Fruit fly (Drosophila melanogaster) whole organism, embryonic: ENCODE results near the gene Ns4.

ENCODE experiments used
- BtbVII ChIP-seq: fragments of 200-800 bp; sonication (Bioruptor generic); optimal IDR thresholded peaks from 3 replicates; lab custom pipeline; 2017; ENCODE audit warnings: missing biosample characterization, mild to moderate bottlenecking, missing genetic modification characterization
- CG10321 ChIP-seq: fragments of 200-800 bp; sonication (Bioruptor generic); IDR thresholded peaks from 2 replicates; pipeline ENCODE4 v1.3.6; 2022; ENCODE audit warnings: missing biosample characterization, missing genetic modification characterization
- CG10366 ChIP-seq: fragments of 200-800 bp; sonication (Bioruptor generic); IDR thresholded peaks from 2 replicates; pipeline ENCODE4 v1.3.6; 2022; ENCODE audit warnings: missing biosample characterization, missing genetic modification characterization
- CG10462 ChIP-seq: fragments of 200-800 bp; sonication (Bioruptor generic); optimal IDR thresholded peaks from 2 replicates; lab custom pipeline; 2016; ENCODE audit warnings: missing biosample characterization, missing genetic modification characterization
- CG10565 ChIP-seq: fragments of 200-800 bp; sonication (Bioruptor generic); optimal IDR thresholded peaks from 3 replicates; lab custom pipeline; 2016; ENCODE audit warnings: missing biosample characterization, mild to moderate bottlenecking, missing genetic modification characterization
- CG11085 ChIP-seq: fragments of 200-800 bp; sonication (Bioruptor generic); IDR thresholded peaks from 2 replicates; pipeline ENCODE4 v1.3.6; 2022; ENCODE audit warnings: missing biosample characterization, missing genetic modification characterization
- CG18011 ChIP-seq: fragments of 200-800 bp; sonication (Bioruptor generic); optimal IDR thresholded peaks from 2 replicates; lab custom pipeline; 2017; ENCODE audit warnings: missing biosample characterization, missing genetic modification characterization, mild to moderate bottlenecking, moderate library complexity, missing genotype
- CG1832 ChIP-seq: fragments of 200-800 bp; sonication (Bioruptor generic); optimal IDR thresholded peaks from 2 replicates; lab custom pipeline; 2017; ENCODE audit warnings: missing biosample characterization, mild to moderate bottlenecking, missing genetic modification characterization, inconsistent platforms
- CG18599 ChIP-seq: fragments of 200-800 bp; sonication (Bioruptor generic); optimal IDR thresholded peaks from 3 replicates; lab custom pipeline; 2017; ENCODE audit warnings: missing biosample characterization, missing genetic modification characterization, mild to moderate bottlenecking, moderate library complexity, missing genetic modification reagents
- CG2678 ChIP-seq: fragments of 200-800 bp; sonication (Bioruptor generic); optimal IDR thresholded peaks from 3 replicates; lab custom pipeline; 2019; ENCODE audit warnings: missing biosample characterization, mild to moderate bottlenecking, missing genetic modification characterization, moderate library complexity
- CG34224 ChIP-seq: fragments of 200-800 bp; sonication (Bioruptor generic); IDR thresholded peaks from 3 replicates; pipeline ENCODE4 v1.3.6; 2022; ENCODE audit warnings: missing biosample characterization, missing genetic modification characterization; ENCODE audit not compliant: partially characterized antibody
- CG5180 ChIP-seq: fragments of 200-800 bp; sonication (Bioruptor generic); optimal IDR thresholded peaks from 3 replicates; lab custom pipeline; 2017; ENCODE audit warnings: missing biosample characterization, missing genetic modification characterization, mild to moderate bottlenecking, moderate library complexity, missing genetic modification reagents
- CG7372 ChIP-seq: fragments of 200-800 bp; sonication (Bioruptor generic); IDR thresholded peaks from 2 replicates; pipeline ENCODE4 v1.3.6; 2022; ENCODE audit warnings: missing biosample characterization, missing genetic modification characterization
- CG7556 ChIP-seq: fragments of 200-800 bp; sonication (Bioruptor generic); optimal IDR thresholded peaks from 2 replicates; lab custom pipeline; 2017; ENCODE audit warnings: missing biosample characterization, mild to moderate bottlenecking, missing genetic modification characterization
- D ChIP-seq, 2 experiments: fragments of 200-800 bp in 1 of 2; fragments of >200 bp in 1 of 2; sonication (Bioruptor generic) in 1 of 2; optimal IDR thresholded peaks; 2 replicates in 1 of 2; 3 replicates in 1 of 2; lab custom pipeline; 2017; ENCODE audit warnings: mild to moderate bottlenecking in 1 of 2, missing biosample characterization in 1 of 2, missing genetic modification characterization in 1 of 2, missing genetic modification reagents in 1 of 2
- GATAe ChIP-seq: fragments of 200-800 bp; sonication (Bioruptor generic); conservative IDR thresholded peaks from 2 replicates; pipeline ENCODE4 v1.3.6; 2022; ENCODE audit warnings: missing biosample characterization, missing genetic modification characterization
- HmgZ ChIP-seq: fragments of 200-800 bp; sonication (Bioruptor generic); optimal IDR thresholded peaks from 2 replicates; lab custom pipeline; 2018; ENCODE audit warnings: missing biosample characterization, mild to moderate bottlenecking, missing genetic modification characterization
- Hr78 ChIP-seq, 2 experiments: fragments of 200-800 bp in 1 of 2; fragments of >200 bp in 1 of 2; sonication (Bioruptor generic) in 1 of 2; optimal IDR thresholded peaks; 2 replicates each; lab custom pipeline; 2017 to 2019; ENCODE audit warnings: missing biosample characterization in 2 of 2, missing genetic modification characterization in 2 of 2, mild to moderate bottlenecking in 1 of 2, moderate library complexity in 1 of 2
- Hsf ChIP-seq: fragments of 200-800 bp; sonication (Bioruptor generic); optimal IDR thresholded peaks from 3 replicates; lab custom pipeline; 2016; ENCODE audit warnings: missing biosample characterization, missing genetic modification characterization
- Med ChIP-seq: fragments of 200-800 bp; sonication (Bioruptor generic); peaks from one replicate; lab custom pipeline; 2016; ENCODE audit warnings: missing biosample characterization, missing genetic modification characterization, mild to moderate bottlenecking, inconsistent platforms, moderate library complexity
- Nf-YB ChIP-seq: fragments of 200-800 bp; sonication (Bioruptor generic); optimal IDR thresholded peaks from 3 replicates; lab custom pipeline; 2019; ENCODE audit warnings: missing biosample characterization, mild to moderate bottlenecking, missing genetic modification characterization, moderate library complexity
- Nf-YC ChIP-seq: fragments of 200-800 bp; optimal IDR thresholded peaks from 3 replicates; lab custom pipeline; 2019; ENCODE audit warnings: missing biosample characterization, mild to moderate bottlenecking, missing genetic modification characterization, moderate library complexity
- Side ChIP-seq: fragments of 200-800 bp; sonication (Bioruptor generic); optimal IDR thresholded peaks from 2 replicates; lab custom pipeline; 2016; ENCODE audit warnings: missing biosample characterization, missing genetic modification characterization
- cad ChIP-seq: fragments of >200 bp; optimal IDR thresholded peaks from 2 replicates; lab custom pipeline; 2017; ENCODE audit warnings: missing biosample characterization, missing genetic modification characterization
- crol ChIP-seq: fragments of 200-800 bp; sonication (Bioruptor generic); IDR thresholded peaks from 2 replicates; pipeline ENCODE4 v1.3.6; 2022; ENCODE audit warnings: missing biosample characterization, missing genetic modification characterization
- dpn ChIP-seq, 2 experiments: fragments of 200-800 bp; sonication (Bioruptor generic); optimal IDR thresholded peaks; 3 replicates each; lab custom pipeline; 2016; ENCODE audit warnings: missing biosample characterization in 2 of 2, missing genetic modification characterization in 2 of 2
- eve ChIP-seq, 2 experiments: fragments of >200 bp; optimal IDR thresholded peaks; 2 replicates each; lab custom pipeline; 2017; ENCODE audit warnings: missing biosample characterization in 2 of 2, missing genetic modification characterization in 2 of 2
- exex ChIP-seq: fragments of 200-800 bp; sonication (Bioruptor generic); optimal IDR thresholded peaks from 4 replicates; lab custom pipeline; 2018; ENCODE audit warnings: missing biosample characterization, mild to moderate bottlenecking, missing genetic modification characterization, moderate library complexity
- fru ChIP-seq: fragments of >200 bp; optimal IDR thresholded peaks from 2 replicates; lab custom pipeline; 2017
- grn ChIP-seq: fragments of 200-800 bp; sonication (Bioruptor generic); optimal IDR thresholded peaks from 3 replicates; lab custom pipeline; 2017; ENCODE audit warnings: missing biosample characterization, missing genetic modification characterization
- gt ChIP-seq: fragments of 200-800 bp; sonication (Bioruptor generic); IDR thresholded peaks from 2 replicates; pipeline ENCODE4 v1.3.6; 2022; ENCODE audit warnings: missing biosample characterization, missing genetic modification characterization
- pan ChIP-seq, 4 experiments: fragments of >200 bp in 3 of 4; fragments of 200-800 bp in 1 of 4; sonication (Bioruptor generic) in 1 of 4; optimal IDR thresholded peaks in 3 of 4; IDR thresholded peaks in 1 of 4; 2 replicates each; pipeline versions ENCODE4 v1.3.6 to Lab custom; 2017 to 2022; ENCODE audit warnings: missing biosample characterization in 2 of 4, missing genetic modification characterization in 2 of 4, mixed read lengths in 1 of 4
- phol ChIP-seq: fragments of 200-800 bp; sonication (Bioruptor generic); optimal IDR thresholded peaks from 3 replicates; lab custom pipeline; 2018; ENCODE audit warnings: missing biosample characterization, mild to moderate bottlenecking, missing genetic modification characterization, moderate library complexity
- pnt ChIP-seq: fragments of 200-800 bp; sonication (Bioruptor generic); optimal IDR thresholded peaks from 3 replicates; lab custom pipeline; 2016; ENCODE audit warnings: missing biosample characterization, missing genetic modification characterization
- prd ChIP-seq, 3 experiments: fragments of >200 bp in 2 of 3; fragments of 200-800 bp in 1 of 3; sonication (Bioruptor generic) in 1 of 3; optimal IDR thresholded peaks in 2 of 3; IDR thresholded peaks in 1 of 3; 2 replicates in 2 of 3; 3 replicates in 1 of 3; pipeline versions ENCODE4 v1.3.6 to Lab custom; 2017 to 2022; ENCODE audit warnings: missing biosample characterization in 1 of 3, missing genetic modification characterization in 1 of 3
- row ChIP-seq: fragments of 200-800 bp; sonication (Bioruptor generic); IDR thresholded peaks from 3 replicates; pipeline ENCODE4 v1.3.6; 2022; ENCODE audit warnings: missing biosample characterization, missing genetic modification characterization
- sima ChIP-seq: fragments of 200-800 bp; sonication (Bioruptor generic); optimal IDR thresholded peaks from 2 replicates; lab custom pipeline; 2016; ENCODE audit warnings: missing biosample characterization, missing genetic modification characterization
- sisA ChIP-seq: fragments of 200-800 bp; sonication (Bioruptor generic); IDR thresholded peaks from 2 replicates; pipeline ENCODE4 v1.3.6; 2022; ENCODE audit warnings: missing biosample characterization, missing genetic modification characterization
- sug ChIP-seq: fragments of 200-800 bp; optimal IDR thresholded peaks from 2 replicates; lab custom pipeline; 2019; ENCODE audit warnings: missing biosample characterization, mild to moderate bottlenecking, missing genetic modification characterization, moderate library complexity
- tll ChIP-seq, 2 experiments: fragments of 200-800 bp in 1 of 2; fragments of >200 bp in 1 of 2; sonication (Bioruptor generic) in 1 of 2; optimal IDR thresholded peaks; 2 replicates each; lab custom pipeline; 2017 to 2019; ENCODE audit warnings: missing biosample characterization in 2 of 2, missing genetic modification characterization in 2 of 2, mild to moderate bottlenecking in 1 of 2, moderate library complexity in 1 of 2
- twi ChIP-seq: fragments of 200-800 bp; optimal IDR thresholded peaks from 2 replicates; lab custom pipeline; 2019; ENCODE audit warnings: missing biosample characterization, mild to moderate bottlenecking, missing genetic modification characterization, moderate library complexity
- vvl ChIP-seq: fragments of 200-800 bp; sonication (Bioruptor generic); IDR thresholded peaks from 2 replicates; pipeline ENCODE4 v1.3.6; 2022; ENCODE audit warnings: missing biosample characterization, missing genetic modification characterization
- z ChIP-seq: fragments of 200-800 bp; sonication (Bioruptor generic); IDR thresholded peaks from 3 replicates; pipeline ENCODE4 v1.3.6; 2022; ENCODE audit warnings: missing biosample characterization, missing genetic modification characterization
- zen ChIP-seq: fragments of 200-800 bp; sonication (Bioruptor generic); optimal IDR thresholded peaks from 3 replicates; lab custom pipeline; 2018; ENCODE audit warnings: missing biosample characterization, mild to moderate bottlenecking, missing genetic modification characterization, moderate library complexity

Gene Ns4

dm6 chr2L:20774464-20774863 is 22.2 kb downstream of the Ns4 start:
- TF ChIP-seq CG7556 (GFP tag; lab: Kevin White, UChicago) (no peak), Hr78 (GFP tag; optimal IDR thresholded peaks at IDR 0.05; lab: Kevin White, UChicago) (peak in 1 of 2 experiments; percentile 56), GATAe (GFP tag; lab: Robert Waterston, UW) (0 out of 2 replicates have a peak, but pooled peaks have one; percentile 26), sima (GFP tag; lab: Kevin White, UChicago) (no peak), crol (GFP tag; lab: Robert Waterston, UW) (peak; percentile 63), pan (optimal IDR thresholded peaks at IDR 0.05; lab: Kevin White, UChicago) (no peak), pan (GFP tag; optimal IDR thresholded peaks at IDR 0.05 in 1 of 2, IDR thresholded peaks at IDR 0.05 in 1 of 2) (peak in 1 of 2 experiments; percentile 20), grn (GFP tag; lab: Kevin White, UChicago) (peak; percentile 19)

DNA sequence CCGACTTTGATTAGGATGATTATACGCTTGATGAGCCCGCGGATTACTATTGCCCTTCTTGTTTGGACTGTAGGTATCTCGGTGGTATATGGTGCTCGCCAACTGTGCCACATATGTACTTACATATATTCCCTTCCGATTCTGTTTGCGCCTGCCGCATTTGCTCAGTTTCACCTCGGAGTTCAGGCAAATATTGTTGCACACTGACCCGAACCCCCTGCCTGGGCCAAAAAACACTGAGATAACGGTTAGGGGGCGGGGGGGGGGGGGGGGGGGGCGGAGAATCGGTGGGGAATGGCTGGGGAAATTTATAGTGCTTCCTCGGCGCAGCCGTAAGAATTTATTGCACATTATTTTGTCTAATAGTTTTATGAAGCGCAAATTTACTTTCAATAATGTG is 23.7 kb downstream of the Ns4 start:
- TF ChIP-seq dpn (GFP tag; optimal IDR thresholded peaks at IDR 0.05; lab: Kevin White, UChicago) (no peak), CG11085 (GFP tag; lab: Robert Waterston, UW) (0 out of 2 replicates have a peak, but pooled peaks have one; percentile 27), vvl (GFP tag; lab: Robert Waterston, UW) (no peak), crol (GFP tag; lab: Robert Waterston, UW) (peak; percentile 41; the same call in 1 of the 2 replicates), sug (tag; lab: Kevin White, UChicago) (peak; percentile 56), exex (tag; lab: Kevin White, UChicago) (peak; percentile 55)

DNA sequence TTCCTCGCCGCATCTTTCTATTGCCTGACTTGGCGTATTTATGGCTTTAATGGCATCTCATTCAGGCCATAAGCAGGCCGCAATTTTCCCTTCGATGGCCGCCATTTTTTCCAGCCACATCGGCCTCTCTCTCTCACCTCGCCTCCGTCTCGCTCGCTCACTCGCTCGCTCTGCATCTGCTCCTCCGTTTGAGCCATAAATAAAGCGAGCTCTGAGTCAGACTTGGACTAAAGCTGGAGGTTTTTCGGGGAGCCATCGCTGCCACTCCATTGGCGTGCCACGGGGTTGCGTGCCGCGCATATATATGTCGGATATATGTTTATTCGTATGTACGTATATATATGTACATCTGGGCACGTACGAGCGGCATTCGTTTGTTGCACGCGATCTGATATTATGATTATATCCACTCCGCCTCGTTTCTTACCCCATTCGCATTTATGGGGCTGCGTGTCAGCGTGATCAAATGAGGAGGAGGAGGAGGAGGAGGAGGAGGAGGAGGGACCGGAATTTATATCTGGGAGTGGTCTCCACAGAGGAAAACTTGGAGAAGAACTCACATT is 24.7 kb downstream of the Ns4 start:
- TF ChIP-seq CG1832 (GFP tag; lab: Kevin White, UChicago) = peak; percentile 71
- peak; percentile 60; the same call in 1 of the 3 replicates for TF ChIP-seq z (GFP tag; lab: Robert Waterston, UW)
- TF ChIP-seq Nf-YC = peak; percentile 68
- TF ChIP-seq Nf-YB = peak; percentile 87
- TF ChIP-seq CG7372 = no peak
- TF ChIP-seq CG18011 (GFP tag; lab: Kevin White, UChicago) = no peak
- no peak for TF ChIP-seq row (GFP tag; lab: Robert Waterston, UW)
- peak; percentile 16 for TF ChIP-seq phol (tag; lab: Kevin White, UChicago)
- TF ChIP-seq BtbVII (GFP tag; lab: Kevin White, UChicago) = no peak
- no peak for TF ChIP-seq HmgZ (tag; lab: Kevin White, UChicago)
- TF ChIP-seq Hsf (GFP tag; lab: Kevin White, UChicago) = no peak
- no peak for TF ChIP-seq fru
- peak; percentile 89 for TF ChIP-seq cad (GFP tag; lab: Kevin White, UChicago)
- peak; percentile 38 for TF ChIP-seq Med (GFP tag; lab: Kevin White, UChicago)
- TF ChIP-seq CG10366 = no peak
- TF ChIP-seq CG34224 (GFP tag; lab: Robert Waterston, UW) = no peak
- 0 out of 2 replicates have a peak, but pooled peaks have one; percentile 21 for TF ChIP-seq CG10321 (GFP tag; lab: Robert Waterston, UW)

DNA sequence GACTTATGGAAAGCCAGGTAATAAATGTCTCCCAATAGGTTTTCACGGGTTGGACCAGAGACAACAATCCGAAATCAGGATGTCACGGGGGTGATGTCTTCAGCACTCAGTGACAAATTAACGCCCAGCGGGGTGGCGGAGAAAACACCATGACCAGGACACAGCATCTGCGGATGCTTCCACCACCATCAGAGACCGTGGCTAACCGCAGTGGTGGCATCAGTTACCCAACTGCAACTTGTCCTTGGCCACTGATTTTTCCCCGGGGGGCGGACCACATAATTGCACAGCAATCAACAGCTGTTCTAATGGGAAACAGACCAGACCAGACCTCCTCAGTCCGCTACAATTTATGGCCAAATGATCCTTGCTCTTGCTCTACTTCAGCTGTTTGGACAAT is 26.1 kb downstream of the Ns4 start:
- TF ChIP-seq prd (optimal IDR thresholded peaks at IDR 0.05; lab: Kevin White, UChicago) = no peak
- TF ChIP-seq prd (GFP tag; IDR thresholded peaks at IDR 0.05; lab: Robert Waterston, UW) = peak; percentile 67; the same call in 2 of the 3 replicates
- peak in 1 of 2 experiments; percentile 28 for TF ChIP-seq eve (GFP tag; optimal IDR thresholded peaks at IDR 0.05; lab: Kevin White, UChicago)
- TF ChIP-seq zen (tag; lab: Kevin White, UChicago) = peak; percentile 77
- no peak for TF ChIP-seq gt (GFP tag; lab: Robert Waterston, UW)
- no peak for TF ChIP-seq sisA (GFP tag; lab: Robert Waterston, UW)
- no peak for TF ChIP-seq CG5180 (GFP tag; lab: Kevin White, UChicago)
- TF ChIP-seq CG2678 = no peak
- peak in 1 of 2 experiments; percentile 57 for TF ChIP-seq tll (GFP tag; optimal IDR thresholded peaks at IDR 0.05; lab: Kevin White, UChicago)
- TF ChIP-seq CG10462 = no peak
- TF ChIP-seq Side (GFP tag; lab: Kevin White, UChicago) = no peak
- peak; percentile 42 for TF ChIP-seq D (optimal IDR thresholded peaks at IDR 0.05; lab: Kevin White, UChicago)
- no peak for TF ChIP-seq D (GFP tag; optimal IDR thresholded peaks at IDR 0.05; lab: Kevin White, UChicago)
- no peak for TF ChIP-seq CG10565 (GFP tag; lab: Kevin White, UChicago)
- TF ChIP-seq CG18599 (GFP tag; lab: Kevin White, UChicago) = no peak
- TF ChIP-seq twi = peak; percentile 91
- no peak for TF ChIP-seq pnt
